Worm (Caenorhabditis elegans) whole organism, L3 larva: ENCODE data around the gene T19D12.5.
A peak's percentile ranks its signal among the peaks of the same experiment; 100 is the strongest.

Experiments
- ama-1 ChIP-seq: fragments of 150-350 bp; optimal IDR thresholded peaks from 2 replicates; lab custom pipeline; 2018
- ceh-82 ChIP-seq: fragments of 150-350 bp; optimal IDR thresholded peaks from 2 replicates; lab custom pipeline; 2014; ENCODE audit warnings: missing biosample characterization, missing genetic modification characterization
- ceh-9 ChIP-seq: sonication (generic microtip); optimal IDR thresholded peaks from 2 replicates; lab custom pipeline; 2018; ENCODE audit warnings: missing biosample characterization, missing genetic modification characterization
- daf-12 ChIP-seq: fragments of 150-350 bp; optimal IDR thresholded peaks from 2 replicates; lab custom pipeline; 2014; ENCODE audit warnings: missing biosample characterization, missing genetic modification reagents, missing genetic modification characterization
- egl-5 ChIP-seq: fragments of 150-350 bp; optimal IDR thresholded peaks from 2 replicates; lab custom pipeline; 2017; ENCODE audit warnings: missing biosample characterization, missing genetic modification reagents, missing genetic modification characterization, inconsistent platforms
- elt-1 ChIP-seq: fragments of 150-350 bp; optimal IDR thresholded peaks from 2 replicates; lab custom pipeline; 2014; ENCODE audit warnings: missing biosample characterization, missing genetic modification characterization
- elt-2 ChIP-seq: sonication (generic microtip); optimal IDR thresholded peaks from 2 replicates; lab custom pipeline; 2016; ENCODE audit warnings: missing genetic modification reagents, mild to moderate bottlenecking, missing genetic modification characterization, missing compliant biosample characterization
- fkh-10 ChIP-seq: sonication (generic microtip); optimal IDR thresholded peaks from 2 replicates; lab custom pipeline; 2017; ENCODE audit warnings: missing biosample characterization, missing genetic modification reagents, missing genetic modification characterization
- fkh-2 ChIP-seq: fragments of 150-350 bp; optimal IDR thresholded peaks from 2 replicates; lab custom pipeline; 2014; ENCODE audit warnings: missing biosample characterization, missing genetic modification reagents, missing genetic modification characterization
- fos-1 ChIP-seq: fragments of 150-350 bp; optimal IDR thresholded peaks from 2 replicates; lab custom pipeline; 2014; ENCODE audit warnings: missing biosample characterization, missing genetic modification characterization
- hmg-11 ChIP-seq: sonication (generic microtip); optimal IDR thresholded peaks from 2 replicates; lab custom pipeline; 2016; ENCODE audit warnings: missing genetic modification characterization, missing compliant biosample characterization
- jun-1 ChIP-seq: fragments of 150-350 bp; optimal IDR thresholded peaks from 2 replicates; lab custom pipeline; 2014; ENCODE audit warnings: missing biosample characterization, missing genetic modification reagents, missing genetic modification characterization
- lin-15B ChIP-seq: fragments of 150-350 bp; optimal IDR thresholded peaks from 2 replicates; lab custom pipeline; 2014; ENCODE audit warnings: missing biosample characterization, missing genetic modification characterization
- lin-39 ChIP-seq: fragments of 150-350 bp; optimal IDR thresholded peaks from 2 replicates; lab custom pipeline; 2018; ENCODE audit warnings: missing biosample characterization, missing genetic modification reagents, missing genetic modification characterization
- lsy-12 ChIP-seq: sonication (generic microtip); optimal IDR thresholded peaks from 2 replicates; lab custom pipeline; 2016; ENCODE audit warnings: mild to moderate bottlenecking, missing genetic modification characterization, missing compliant biosample characterization
- mdl-1 ChIP-seq: fragments of 150-350 bp; optimal IDR thresholded peaks from 2 replicates; lab custom pipeline; 2014; ENCODE audit warnings: missing biosample characterization, missing genetic modification characterization
- nfya-1 ChIP-seq: sonication (generic microtip); optimal IDR thresholded peaks from 2 replicates; lab custom pipeline; 2017; ENCODE audit warnings: missing genetic modification characterization, mild to moderate bottlenecking, missing compliant biosample characterization, antibody characterized with exemption, moderate library complexity; ENCODE audit not compliant: insufficient read depth
- nhr-11 ChIP-seq: fragments of 150-350 bp; optimal IDR thresholded peaks from 2 replicates; lab custom pipeline; 2014; ENCODE audit warnings: missing biosample characterization, missing genetic modification characterization
- nhr-12 ChIP-seq: fragments of 150-350 bp; optimal IDR thresholded peaks from 2 replicates; lab custom pipeline; 2014; ENCODE audit warnings: missing biosample characterization, missing genetic modification characterization
- nhr-23 ChIP-seq: fragments of 150-350 bp; optimal IDR thresholded peaks from 2 replicates; lab custom pipeline; 2014; ENCODE audit warnings: missing biosample characterization, missing genetic modification reagents, missing genetic modification characterization
- nhr-237 ChIP-seq: fragments of 150-350 bp; optimal IDR thresholded peaks from 2 replicates; lab custom pipeline; 2014; ENCODE audit warnings: missing biosample characterization, missing genetic modification characterization
- nhr-25 ChIP-seq: sonication (generic microtip); optimal IDR thresholded peaks from 2 replicates; lab custom pipeline; 2017; ENCODE audit warnings: missing biosample characterization, missing genetic modification characterization
- nhr-43 ChIP-seq: sonication (generic microtip); optimal IDR thresholded peaks from 2 replicates; lab custom pipeline; 2016; ENCODE audit warnings: mild to moderate bottlenecking, missing genetic modification characterization, missing compliant biosample characterization; ENCODE audit not compliant: poor library complexity, severe bottlenecking
- nhr-77 ChIP-seq: fragments of 150-350 bp; optimal IDR thresholded peaks from 2 replicates; lab custom pipeline; 2014; ENCODE audit warnings: missing biosample characterization, missing genetic modification characterization
- pha-4 ChIP-seq: fragments of 150-350 bp; optimal IDR thresholded peaks from 2 replicates; lab custom pipeline; 2014; ENCODE audit warnings: missing biosample characterization, missing genetic modification reagents, missing genetic modification characterization
- pqm-1 ChIP-seq: fragments of 150-350 bp; optimal IDR thresholded peaks from 2 replicates; lab custom pipeline; 2017; ENCODE audit warnings: missing biosample characterization, missing genetic modification characterization, inconsistent platforms
- sea-2 ChIP-seq: fragments of 150-350 bp; sonication (generic microtip); optimal IDR thresholded peaks from 4 replicates; lab custom pipeline; 2014; ENCODE audit warnings: missing biosample characterization, missing genetic modification reagents, missing genetic modification characterization
- skn-1 ChIP-seq: fragments of 150-350 bp; optimal IDR thresholded peaks from 2 replicates; lab custom pipeline; 2014; ENCODE audit warnings: missing biosample characterization, missing genetic modification characterization
- snpc-4 ChIP-seq: fragments of 150-350 bp; optimal IDR thresholded peaks from 2 replicates; lab custom pipeline; 2014; ENCODE audit warnings: missing biosample characterization, missing genetic modification characterization
- tbx-2 ChIP-seq: sonication (generic microtip); optimal IDR thresholded peaks from 2 replicates; lab custom pipeline; 2016; ENCODE audit warnings: mild to moderate bottlenecking, missing genetic modification characterization, missing compliant biosample characterization
- unc-39 ChIP-seq: sonication (generic microtip); optimal IDR thresholded peaks from 4 replicates; lab custom pipeline; 2017; ENCODE audit warnings: missing biosample characterization, missing genetic modification characterization
- unc-62 ChIP-seq: fragments of 150-350 bp; sonication (generic microtip); optimal IDR thresholded peaks from 4 replicates; lab custom pipeline; 2014; ENCODE audit warnings: missing biosample characterization, missing genetic modification reagents, missing genetic modification characterization
- zag-1 ChIP-seq: fragments of 150-350 bp; optimal IDR thresholded peaks from 2 replicates; lab custom pipeline; 2014; ENCODE audit warnings: missing biosample characterization, missing genetic modification characterization
- ztf-11 ChIP-seq: fragments of 150-350 bp; optimal IDR thresholded peaks from 2 replicates; lab custom pipeline; 2014; ENCODE audit warnings: missing biosample characterization, missing genetic modification characterization
- ztf-4 ChIP-seq: fragments of 150-350 bp; optimal IDR thresholded peaks from 2 replicates; lab custom pipeline; 2014; ENCODE audit warnings: missing biosample characterization, missing genetic modification characterization

T19D12.5 gene

DNA sequence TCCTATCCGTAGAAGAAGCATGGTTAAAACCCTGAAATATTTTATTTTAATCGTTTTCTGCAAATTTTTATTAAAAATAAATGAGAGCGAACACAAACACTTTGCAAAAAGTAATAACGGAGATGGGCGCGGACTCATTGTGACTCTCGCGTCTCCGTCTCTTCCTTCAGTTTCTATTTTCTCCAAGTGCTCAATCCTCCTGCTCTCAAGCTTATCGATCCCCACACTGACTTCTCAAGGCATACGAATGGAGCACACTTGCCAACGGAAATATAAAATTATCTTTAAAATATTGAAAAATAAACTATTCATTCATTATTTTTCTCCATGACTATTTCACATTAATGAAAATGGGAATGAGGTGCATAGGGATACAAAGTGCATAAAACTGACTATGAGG, 38.0 kb downstream of the T19D12.5 start, which contains the start of gene dnj-8:
Gene dnj-8, minus strand, starts transcription at position 31 of the 400 bp plus-strand sequence.
- TF ChIP-seq lin-15B (tag; lab: Kevin White, UChicago): peak; percentile 23
- peak; percentile 66 for TF ChIP-seq lin-39
- TF ChIP-seq fkh-10: no peak
- TF ChIP-seq snpc-4 (tag; lab: Kevin White, UChicago): no peak
- TF ChIP-seq nfya-1 (tag; lab: Kevin White, UChicago): peak; percentile 60
- TF ChIP-seq unc-39 (tag; lab: Kevin White, UChicago): no peak
- TF ChIP-seq nhr-43: no peak
- TF ChIP-seq ama-1 (lab: Kevin White, UChicago): peak; percentile 6
- TF ChIP-seq pha-4 (tag; lab: Kevin White, UChicago): peak; percentile 25
- TF ChIP-seq, all 47 proteins: peak for 5

- TF ChIP-seq fkh-2: no peak
- TF ChIP-seq nhr-11 (tag; lab: Kevin White, UChicago): no peak
- no peak for TF ChIP-seq pha-4 (tag; lab: Kevin White, UChicago)
- TF ChIP-seq nhr-237: no peak
- no peak for TF ChIP-seq tbx-2 (tag; lab: Kevin White, UChicago)
- no peak for TF ChIP-seq lsy-12
- TF ChIP-seq elt-2: no peak
Observed at ce11 chrII:6597507-6597906, 38.5 kb downstream of the T19D12.5 start.

- no peak for TF ChIP-seq egl-5 (tag; lab: Kevin White, UChicago)
- TF ChIP-seq nhr-12 (tag; lab: Kevin White, UChicago): no peak
- no peak for TF ChIP-seq snpc-4 (tag; lab: Kevin White, UChicago)
- no peak for TF ChIP-seq mdl-1
- TF ChIP-seq skn-1 (tag; lab: Kevin White, UChicago): no peak
- no peak for TF ChIP-seq unc-62 (GFP tag; lab: Kevin White, UChicago)
- TF ChIP-seq nhr-11 (tag; lab: Kevin White, UChicago): no peak
- no peak for TF ChIP-seq fkh-10
- no peak for TF ChIP-seq ceh-82 (tag; lab: Kevin White, UChicago)
- no peak for TF ChIP-seq hmg-11 (tag; lab: Kevin White, UChicago)
- TF ChIP-seq ztf-4 (tag; lab: Kevin White, UChicago): no peak
- no peak for TF ChIP-seq zag-1
- TF ChIP-seq ceh-9: no peak
- no peak for TF ChIP-seq nhr-23
- no peak for TF ChIP-seq sea-2
Observed at ce11 chrII:6594151-6594550, 41.9 kb downstream of the T19D12.5 start, which contains the start of gene aipr-1. Gene aipr-1, minus strand, starts transcription at chrII:6594251.

DNA sequence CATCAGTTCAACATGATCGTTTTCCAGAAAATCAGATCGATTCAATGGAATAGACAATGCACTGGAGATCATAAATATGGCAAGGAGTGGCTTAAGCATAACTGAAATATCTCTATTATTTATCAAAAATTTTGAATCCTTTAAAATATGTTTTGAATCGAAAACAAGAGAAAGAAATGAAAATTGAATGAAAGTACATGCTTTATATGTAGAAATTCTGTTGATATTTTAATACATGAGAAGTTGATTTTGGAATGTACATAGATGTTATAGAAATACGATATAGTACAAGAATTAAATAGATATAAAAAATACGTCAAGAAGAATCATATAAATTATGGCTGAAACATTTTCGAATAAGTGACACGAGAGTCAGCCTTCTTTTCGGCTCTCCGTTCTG, 43.8 kb downstream of the T19D12.5 start, which contains the start of gene C56C10.9:
Gene C56C10.9, minus strand, starts transcription at position 101 of the 400 bp plus-strand sequence.
- no peak for TF ChIP-seq egl-5 (tag; lab: Kevin White, UChicago)
- no peak for TF ChIP-seq pha-4 (tag; lab: Kevin White, UChicago)
- no peak for TF ChIP-seq ztf-4 (tag; lab: Kevin White, UChicago)
- no peak for TF ChIP-seq skn-1 (tag; lab: Kevin White, UChicago)
- no peak for TF ChIP-seq snpc-4 (tag; lab: Kevin White, UChicago)
- no peak for TF ChIP-seq daf-12 (tag; lab: Kevin White, UChicago)
- TF ChIP-seq nhr-25 (tag; lab: Kevin White, UChicago): no peak
- no peak for TF ChIP-seq elt-2
- no peak for TF ChIP-seq tbx-2 (tag; lab: Kevin White, UChicago)
- TF ChIP-seq nhr-77 (tag; lab: Kevin White, UChicago): no peak
- no peak for TF ChIP-seq zag-1
- no peak for TF ChIP-seq elt-1 (tag; lab: Kevin White, UChicago)
- no peak for TF ChIP-seq unc-62 (GFP tag; lab: Kevin White, UChicago)
- TF ChIP-seq ztf-11 (tag; lab: Kevin White, UChicago): no peak
- no peak for TF ChIP-seq nhr-11 (tag; lab: Kevin White, UChicago)

- TF ChIP-seq ama-1 (lab: Kevin White, UChicago): peak; percentile 70
- TF ChIP-seq jun-1: no peak
Observed at ce11 chrII:6591000-6591399, 45.0 kb downstream of the T19D12.5 start.

DNA sequence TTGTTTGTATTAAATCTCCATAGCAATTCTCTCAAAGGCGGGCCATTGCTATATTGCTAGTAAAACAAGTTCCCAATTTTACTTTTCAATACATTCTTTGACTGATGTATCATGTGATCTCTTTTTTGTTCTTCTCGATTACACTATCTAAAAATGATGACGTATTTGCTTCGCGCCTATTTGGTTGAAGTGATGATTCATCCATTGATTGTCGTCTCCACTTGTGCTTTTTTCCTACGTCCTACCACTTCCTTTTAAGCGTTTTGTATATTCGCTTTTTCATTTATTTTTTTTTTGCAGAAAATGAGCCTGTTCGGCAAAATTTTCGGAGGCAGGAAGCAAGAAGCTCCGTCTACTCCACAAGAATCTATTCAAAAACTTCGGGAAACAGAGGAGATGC, 46.6 kb downstream of the T19D12.5 start, which contains the start of gene vps-32.1:
Gene vps-32.1, plus strand, starts transcription at position 301 of the 400 bp plus-strand sequence.
- peak; percentile 19 for TF ChIP-seq fos-1 (tag; lab: Kevin White, UChicago)
- no peak for TF ChIP-seq hmg-11 (tag; lab: Kevin White, UChicago)
- TF ChIP-seq pha-4 (tag; lab: Kevin White, UChicago): peak; percentile 21
- TF ChIP-seq nhr-43: no peak
- peak; percentile 49 for TF ChIP-seq pqm-1 (tag; lab: Kevin White, UChicago)
- TF ChIP-seq elt-1 (tag; lab: Kevin White, UChicago): no peak
- TF ChIP-seq fkh-10: no peak
- no peak for TF ChIP-seq ztf-4 (tag; lab: Kevin White, UChicago)
- TF ChIP-seq lin-39: no peak
- no peak for TF ChIP-seq nfya-1 (tag; lab: Kevin White, UChicago)
- no peak for TF ChIP-seq tbx-2 (tag; lab: Kevin White, UChicago)
- no peak for TF ChIP-seq ceh-9
- TF ChIP-seq ztf-11 (tag; lab: Kevin White, UChicago): no peak
